Worm (Caenorhabditis elegans): Measurements from ENCODE around the gene fip-2.
A peak's percentile ranks its signal among the peaks of the same experiment; 100 is the strongest.

The fip-2 gene

ce11 chrV:9079965-9080432, 12.2 kb downstream of the fip-2 start:
- TF ChIP-seq Y55F3AM.14 (GFP tag; optimal IDR thresholded peaks at IDR 0.05) = no peak
- TF ChIP-seq mdl-1 (tag; optimal IDR thresholded peaks at IDR 0.05) = peak in 1 of 2 experiments; percentile 51
- no peak for TF ChIP-seq mbf-1 (tag; optimal IDR thresholded peaks at IDR 0.05)
- TF ChIP-seq nhr-25 (tag; optimal IDR thresholded peaks at IDR 0.05) = no peak
- TF ChIP-seq nhr-23 (tag; optimal IDR thresholded peaks at IDR 0.05) = no peak
- TF ChIP-seq nhr-129 (tag; optimal IDR thresholded peaks at IDR 0.05) = peak; percentile 53
- no peak for TF ChIP-seq ama-1 (optimal IDR thresholded peaks at IDR 0.05)
- TF ChIP-seq aly-2 (tag; optimal IDR thresholded peaks at IDR 0.05) = no peak
- TF ChIP-seq lin-39 (tag; optimal IDR thresholded peaks at IDR 0.05) = no peak
- no peak for TF ChIP-seq mab-5 (tag; optimal IDR thresholded peaks at IDR 0.05)
- TF ChIP-seq nhr-10 (tag; optimal IDR thresholded peaks at IDR 0.05) = no peak
- no peak for TF ChIP-seq elt-3 (tag; optimal IDR thresholded peaks at IDR 0.05)
- TF ChIP-seq unc-55 (GFP tag; optimal IDR thresholded peaks at IDR 0.05) = no peak
- no peak for TF ChIP-seq nhr-11 (tag; optimal IDR thresholded peaks at IDR 0.05)
- TF ChIP-seq lin-13 (GFP tag; optimal IDR thresholded peaks at IDR 0.05) = no peak
- TF ChIP-seq blmp-1 (tag; optimal IDR thresholded peaks at IDR 0.05; ENCODE audit: insufficient read depth) = no peak
- no peak for TF ChIP-seq sem-4 (tag; optimal IDR thresholded peaks at IDR 0.05)
- TF ChIP-seq C34F6.9 (tag; optimal IDR thresholded peaks at IDR 0.05) = no peak
- no peak for TF ChIP-seq snpc-4 (tag; optimal IDR thresholded peaks at IDR 0.05)
- peak; percentile 39 for TF ChIP-seq gmeb-1 (tag; optimal IDR thresholded peaks at IDR 0.05)
- TF ChIP-seq R02D3.7 (tag; optimal IDR thresholded peaks at IDR 0.05) = no peak
- no peak for TF ChIP-seq sma-3 (GFP tag; optimal IDR thresholded peaks at IDR 0.05)
- no peak for TF ChIP-seq zag-1 (tag; optimal IDR thresholded peaks at IDR 0.05)
- TF ChIP-seq lin-11 (tag; optimal IDR thresholded peaks at IDR 0.05) = no peak
- TF ChIP-seq ZK546.5 (tag; optimal IDR thresholded peaks at IDR 0.05) = no peak
- no peak for TF ChIP-seq ceh-82 (tag; optimal IDR thresholded peaks at IDR 0.05)
- TF ChIP-seq ztf-11 (tag; optimal IDR thresholded peaks at IDR 0.05) = no peak
- TF ChIP-seq nhr-12 (tag; optimal IDR thresholded peaks at IDR 0.05) = no peak
- no peak for TF ChIP-seq alr-1 (tag; optimal IDR thresholded peaks at IDR 0.05)
- TF ChIP-seq unc-39 (tag; optimal IDR thresholded peaks at IDR 0.05) = no peak
- TF ChIP-seq dmd-4 (tag; optimal IDR thresholded peaks at IDR 0.05) = no peak
- no peak for TF ChIP-seq nhr-21 (tag; optimal IDR thresholded peaks at IDR 0.05)
- no peak for TF ChIP-seq unc-62 (GFP tag; optimal IDR thresholded peaks at IDR 0.05)
- TF ChIP-seq fos-1 (tag; optimal IDR thresholded peaks at IDR 0.05) = peak; percentile 72
- no peak for TF ChIP-seq lsy-2 (tag; optimal IDR thresholded peaks at IDR 0.05)
- TF ChIP-seq ztf-4 (tag; optimal IDR thresholded peaks at IDR 0.05) = no peak
- peak; percentile 88 for TF ChIP-seq sma-9 (GFP tag; optimal IDR thresholded peaks at IDR 0.05)
- no peak for TF ChIP-seq sma-9 (tag; optimal IDR thresholded peaks at IDR 0.05)
- TF ChIP-seq peb-1 (tag; optimal IDR thresholded peaks at IDR 0.05) = no peak
- no peak for TF ChIP-seq nhr-6 (tag; optimal IDR thresholded peaks at IDR 0.05)
- peak; percentile 51 for TF ChIP-seq crh-2 (tag; optimal IDR thresholded peaks at IDR 0.05)
- no peak for TF ChIP-seq nhr-77 (tag; optimal IDR thresholded peaks at IDR 0.05)
- TF ChIP-seq skn-1 (tag; optimal IDR thresholded peaks at IDR 0.05) = no peak
- TF ChIP-seq egl-27 (tag; optimal IDR thresholded peaks at IDR 0.05) = no peak
- TF ChIP-seq F13H6.1 (tag; optimal IDR thresholded peaks at IDR 0.05) = peak; percentile 79
- TF ChIP-seq ceh-16 (tag; optimal IDR thresholded peaks at IDR 0.05) = no peak
- no peak for TF ChIP-seq ztf-1 (GFP tag; conservative IDR thresholded peaks at IDR 0.05)
- TF ChIP-seq elt-1 (tag; optimal IDR thresholded peaks at IDR 0.05) = no peak

- TF ChIP-seq dmd-4 (tag; optimal IDR thresholded peaks at IDR 0.05) (no peak), fos-1 (tag; optimal IDR thresholded peaks at IDR 0.05) (peak; percentile 61), F13H6.1 (tag; optimal IDR thresholded peaks at IDR 0.05) (peak; percentile 22), crh-2 (tag; optimal IDR thresholded peaks at IDR 0.05) (peak; percentile 21)
These were observed 13.6 kb downstream of the fip-2 start for ce11 chrV:9081410-9081809.

All from whole organism, L2 larva.